Worm (Caenorhabditis elegans) whole organism, young adult: ENCODE measurements around the gene srf-3.

Experiments used
- B0336.3 ChIP-seq: fragments of 200-800 bp; sonication (Bioruptor generic); IDR thresholded peaks from 2 replicates; pipeline ENCODE4 v1.3.6; 2022; ENCODE audit warnings: missing genetic modification characterization, missing compliant biosample characterization
- C06A6.2 ChIP-seq: fragments of 200-800 bp; sonication (Bioruptor generic); conservative IDR thresholded peaks from 2 replicates; pipeline ENCODE4 v1.3.6; 2022; ENCODE audit warnings: missing genetic modification characterization, missing compliant biosample characterization
- F10E7.11 ChIP-seq: sonication (generic microtip); optimal IDR thresholded peaks from 2 replicates; lab custom pipeline; 2017; ENCODE audit warnings: mild to moderate bottlenecking, missing genetic modification characterization, moderate library complexity, missing compliant biosample characterization
- K12H6.12 ChIP-seq: fragments of 200-800 bp; sonication (Bioruptor generic); optimal IDR thresholded peaks from 2 replicates; lab custom pipeline; 2018; ENCODE audit warnings: mild to moderate bottlenecking, missing genetic modification characterization, missing compliant biosample characterization
- Y53F4B.3 ChIP-seq: fragments of 200-800 bp; sonication (Bioruptor generic); IDR thresholded peaks from 2 replicates; pipeline ENCODE4 v1.3.6; 2022; ENCODE audit warnings: missing genetic modification reagents, missing genetic modification characterization, missing compliant biosample characterization
- Y56A3A.18 ChIP-seq: fragments of 200-800 bp; sonication (Bioruptor generic); IDR thresholded peaks from 2 replicates; pipeline ENCODE4 v1.3.6; 2022; ENCODE audit warnings: missing genetic modification reagents, missing genetic modification characterization, missing compliant biosample characterization
- Y95B8A.8 ChIP-seq: fragments of 200-800 bp; sonication (Bioruptor generic); IDR thresholded peaks from 2 replicates; pipeline ENCODE4 v1.3.6; 2022; ENCODE audit warnings: missing genetic modification reagents, missing genetic modification characterization, missing compliant biosample characterization
- akir-1 ChIP-seq: fragments of 200-800 bp; sonication (Bioruptor generic); optimal IDR thresholded peaks from 2 replicates; lab custom pipeline; 2018; ENCODE audit warnings: mild to moderate bottlenecking, missing genetic modification characterization, moderate library complexity, missing compliant biosample characterization
- ccch-3 ChIP-seq: fragments of 200-800 bp; sonication (Bioruptor generic); optimal IDR thresholded peaks from 2 replicates; lab custom pipeline; 2018; ENCODE audit warnings: mild to moderate bottlenecking, missing genetic modification characterization, missing compliant biosample characterization
- cebp-2 ChIP-seq: fragments of 200-800 bp; sonication (Bioruptor generic); IDR thresholded peaks from 2 replicates; pipeline ENCODE4 v1.3.6; 2022; ENCODE audit warnings: missing genetic modification characterization, missing compliant biosample characterization
- ceh-27 ChIP-seq: fragments of 200-800 bp; sonication (Bioruptor generic); optimal IDR thresholded peaks from 2 replicates; lab custom pipeline; 2018; ENCODE audit warnings: mild to moderate bottlenecking, missing genetic modification characterization, moderate library complexity, missing compliant biosample characterization
- ceh-79 ChIP-seq: sonication (generic microtip); optimal IDR thresholded peaks from 2 replicates; lab custom pipeline; 2017; ENCODE audit warnings: mild to moderate bottlenecking, missing genetic modification characterization, missing compliant biosample characterization
- ceh-91 ChIP-seq: fragments of 200-800 bp; sonication (Bioruptor generic); IDR thresholded peaks from 2 replicates; pipeline ENCODE4 v1.3.6; 2022; ENCODE audit warnings: missing genetic modification reagents, missing genetic modification characterization, missing compliant biosample characterization
- chd-7 ChIP-seq: sonication (generic microtip); optimal IDR thresholded peaks from 2 replicates; lab custom pipeline; 2016; ENCODE audit warnings: mild to moderate bottlenecking, missing genetic modification characterization, moderate library complexity, missing compliant biosample characterization
- die-1 ChIP-seq: sonication (generic microtip); optimal IDR thresholded peaks from 2 replicates; lab custom pipeline; 2016; ENCODE audit warnings: missing genotype, mild to moderate bottlenecking, missing genetic modification characterization, missing compliant biosample characterization
- dox-1 ChIP-seq: fragments of 200-800 bp; sonication (Bioruptor generic); IDR thresholded peaks from 2 replicates; pipeline ENCODE4 v1.3.6; 2022; ENCODE audit warnings: missing genetic modification reagents, missing genetic modification characterization, missing compliant biosample characterization
- dpff-1 ChIP-seq: sonication (generic microtip); optimal IDR thresholded peaks from 2 replicates; lab custom pipeline; 2017; ENCODE audit warnings: mild to moderate bottlenecking, missing genetic modification characterization, missing compliant biosample characterization
- ekl-4 ChIP-seq: fragments of 200-800 bp; sonication (Bioruptor generic); IDR thresholded peaks from 2 replicates; pipeline ENCODE4 v1.3.6; 2022; ENCODE audit warnings: missing genetic modification reagents, missing genetic modification characterization, missing compliant biosample characterization
- hlh-26 ChIP-seq: fragments of 200-800 bp; sonication (Bioruptor generic); conservative IDR thresholded peaks from 2 replicates; pipeline ENCODE4 v1.3.6; 2022; ENCODE audit warnings: missing genetic modification reagents, missing genetic modification characterization, missing compliant biosample characterization
- hmg-1.2 ChIP-seq: fragments of 200-800 bp; sonication (Bioruptor generic); IDR thresholded peaks from 2 replicates; pipeline ENCODE4 v1.3.6; 2022; ENCODE audit warnings: missing genetic modification reagents, missing genetic modification characterization, missing compliant biosample characterization
- hsf-1 ChIP-seq: fragments of 200-800 bp; sonication (Bioruptor generic); IDR thresholded peaks from 2 replicates; pipeline ENCODE4 v1.3.6; 2022; ENCODE audit warnings: missing genetic modification reagents, missing genetic modification characterization, missing compliant biosample characterization
- let-607 ChIP-seq, 2 experiments: fragments of 200-800 bp in 1 of 2; sonication (Bioruptor generic) in 1 of 2; sonication (generic microtip) in 1 of 2; optimal IDR thresholded peaks; 2 replicates each; lab custom pipeline; 2016 to 2018; ENCODE audit warnings: mild to moderate bottlenecking in 2 of 2, missing compliant biosample characterization in 2 of 2, missing genetic modification characterization in 2 of 2, moderate library complexity in 2 of 2, missing genotype in 1 of 2
- lin-26 ChIP-seq: fragments of 200-800 bp; sonication (Bioruptor generic); IDR thresholded peaks from 2 replicates; pipeline ENCODE4 v1.3.6; 2022; ENCODE audit warnings: missing genetic modification reagents, missing genetic modification characterization, missing compliant biosample characterization
- lin-40 ChIP-seq: sonication (generic microtip); optimal IDR thresholded peaks from 2 replicates; lab custom pipeline; 2016; ENCODE audit warnings: missing genetic modification characterization, mild to moderate bottlenecking, missing compliant biosample characterization, missing genotype, missing genetic modification reagents
- madf-10 ChIP-seq: sonication (generic microtip); optimal IDR thresholded peaks from 2 replicates; lab custom pipeline; 2016; ENCODE audit warnings: mild to moderate bottlenecking, missing genetic modification characterization, missing compliant biosample characterization
- madf-3 ChIP-seq: fragments of 200-800 bp; sonication (Bioruptor generic); IDR thresholded peaks from 2 replicates; pipeline ENCODE4 v1.3.6; 2022; ENCODE audit warnings: missing genetic modification reagents, missing genetic modification characterization, missing compliant biosample characterization
- madf-6 ChIP-seq: fragments of 200-800 bp; sonication (Bioruptor generic); IDR thresholded peaks from 2 replicates; pipeline ENCODE4 v1.3.6; 2022; ENCODE audit warnings: missing genetic modification reagents, missing genetic modification characterization, missing compliant biosample characterization
- mcd-1 ChIP-seq: fragments of 200-800 bp; sonication (Bioruptor generic); IDR thresholded peaks from 2 replicates; pipeline ENCODE4 v1.3.6; 2022; ENCODE audit warnings: missing genetic modification reagents, missing genetic modification characterization, missing compliant biosample characterization
- mxl-1 ChIP-seq: sonication (generic microtip); optimal IDR thresholded peaks from 2 replicates; lab custom pipeline; 2016; ENCODE audit warnings: missing genetic modification characterization, missing compliant biosample characterization
- nfyb-1 ChIP-seq: fragments of 200-800 bp; sonication (Bioruptor generic); IDR thresholded peaks from 2 replicates; pipeline ENCODE4 v1.3.6; 2022; ENCODE audit warnings: missing genetic modification reagents, missing genetic modification characterization, missing compliant biosample characterization
- nhr-120 ChIP-seq: fragments of 200-800 bp; sonication (Bioruptor generic); IDR thresholded peaks from 2 replicates; pipeline ENCODE4 v1.3.6; 2022; ENCODE audit warnings: missing genetic modification characterization, missing compliant biosample characterization
- nhr-80 ChIP-seq: sonication (generic microtip); optimal IDR thresholded peaks from 2 replicates; lab custom pipeline; 2016; ENCODE audit warnings: missing genetic modification characterization, missing compliant biosample characterization
- nhr-90 ChIP-seq: sonication (generic microtip); optimal IDR thresholded peaks from 2 replicates; lab custom pipeline; 2016; ENCODE audit warnings: missing genotype, mild to moderate bottlenecking, missing genetic modification characterization, missing compliant biosample characterization
- sdz-38 ChIP-seq: sonication (generic microtip); optimal IDR thresholded peaks from 2 replicates; lab custom pipeline; 2016; ENCODE audit warnings: missing genotype, missing genetic modification characterization, missing compliant biosample characterization
- snpc-1.1 ChIP-seq: sonication (generic microtip); optimal IDR thresholded peaks from 2 replicates; lab custom pipeline; 2017; ENCODE audit warnings: missing genetic modification characterization, mild to moderate bottlenecking, missing compliant biosample characterization, antibody characterized with exemption, moderate library complexity, missing genotype, missing genetic modification reagents; ENCODE audit not compliant: insufficient read depth
- snpc-3.4 ChIP-seq: sonication (generic microtip); optimal IDR thresholded peaks from 2 replicates; lab custom pipeline; 2017; ENCODE audit warnings: missing genetic modification characterization, mild to moderate bottlenecking, missing compliant biosample characterization, antibody characterized with exemption, moderate library complexity, missing genotype, missing genetic modification reagents
- snpc-4 ChIP-seq, 5 experiments: fragments of 150-350 bp in 1 of 5; sonication (generic microtip) in 4 of 5; optimal IDR thresholded peaks; 2 replicates each; lab custom pipeline; 2014 to 2018; ENCODE audit warnings: missing genetic modification characterization in 5 of 5, missing biosample characterization in 3 of 5, antibody characterized with exemption in 2 of 5, mild to moderate bottlenecking in 2 of 5, missing compliant biosample characterization in 2 of 5, missing genotype in 2 of 5, moderate library complexity in 2 of 5, missing genetic modification reagents in 1 of 5
- somi-1 ChIP-seq: fragments of 200-800 bp; sonication (Bioruptor generic); optimal IDR thresholded peaks from 2 replicates; lab custom pipeline; 2018; ENCODE audit warnings: mild to moderate bottlenecking, missing genetic modification characterization, missing compliant biosample characterization
- zfh-2 ChIP-seq: fragments of 200-800 bp; sonication (Bioruptor generic); conservative IDR thresholded peaks from 2 replicates; pipeline ENCODE4 v1.3.6; 2022; ENCODE audit warnings: missing genetic modification reagents, missing genetic modification characterization, missing compliant biosample characterization
- ztf-18 ChIP-seq: sonication (generic microtip); optimal IDR thresholded peaks from 2 replicates; lab custom pipeline; 2016; ENCODE audit warnings: missing genotype, mild to moderate bottlenecking, missing genetic modification characterization, missing compliant biosample characterization
- ztf-26 ChIP-seq: sonication (generic microtip); optimal IDR thresholded peaks from 2 replicates; lab custom pipeline; 2017; ENCODE audit warnings: missing genetic modification characterization, missing compliant biosample characterization

The srf-3 gene

ce11 chrIV:12833698-12834416 lies 15.5 kb upstream of the srf-3 start (continued):
- TF ChIP-seq F10E7.11 = no peak

ce11 chrIV:12834417-12834731 lies 14.9 kb upstream of the srf-3 start:
- TF ChIP-seq hmg-1.2 (GFP tag; lab: Robert Waterston, UW) (peak; percentile 67; the same call in 1 of the 2 replicates), akir-1 (no peak)
- TF ChIP-seq, all 124 proteins: peak for 1

ce11 chrIV:12835363-12835762 lies 13.9 kb upstream of the srf-3 start:
- TF ChIP-seq hmg-1.2 (GFP tag; lab: Robert Waterston, UW) = 0 out of 2 replicates have a peak, but pooled peaks have one; percentile 9
- TF ChIP-seq madf-10 (tag; lab: Kevin White, UChicago) = no peak
- TF ChIP-seq lin-40 = peak; percentile 20
- 0 out of 2 replicates have a peak, but pooled peaks have one; percentile 30 for TF ChIP-seq ekl-4 (GFP tag; lab: Robert Waterston, UW)
- no peak for TF ChIP-seq snpc-1.1 (tag; lab: Kevin White, UChicago)
- peak; percentile 90 for TF ChIP-seq nhr-80 (tag; lab: Kevin White, UChicago)
- no peak for TF ChIP-seq ztf-26
- TF ChIP-seq snpc-4 (GFP tag; optimal IDR thresholded peaks at IDR 0.05; lab: Kevin White, UChicago) = no peak
- TF ChIP-seq snpc-4 (tag; optimal IDR thresholded peaks at IDR 0.05; lab: Kevin White, UChicago) = no peak
- no peak for TF ChIP-seq ceh-27
- peak; percentile 40; the same call in 1 of the 2 replicates for TF ChIP-seq dox-1 (GFP tag; lab: Robert Waterston, UW)
- peak; percentile 77 to 89 for TF ChIP-seq let-607 (tag; optimal IDR thresholded peaks at IDR 0.05; lab: Kevin White, UChicago)
- no peak for TF ChIP-seq ceh-91
- TF ChIP-seq mxl-1 (tag; lab: Kevin White, UChicago) = no peak
- no peak for TF ChIP-seq ztf-18
- TF ChIP-seq nhr-120 = no peak
- TF ChIP-seq C06A6.2 (GFP tag; lab: Robert Waterston, UW) = no peak
- TF ChIP-seq nhr-90 (tag; lab: Kevin White, UChicago) = no peak
- no peak for TF ChIP-seq Y53F4B.3

- TF ChIP-seq hsf-1 (no peak), Y95B8A.8 (no peak), zfh-2 (GFP tag; lab: Robert Waterston, UW) (peak; percentile 39; the same call in 1 of the 2 replicates), nfyb-1 (GFP tag; lab: Robert Waterston, UW) (0 out of 2 replicates have a peak, but pooled peaks have one; percentile 22), lin-26 (GFP tag; lab: Robert Waterston, UW) (0 out of 2 replicates have a peak, but pooled peaks have one; percentile 20), madf-6 (GFP tag; lab: Robert Waterston, UW) (0 out of 2 replicates have a peak, but pooled peaks have one; percentile 12), ccch-3 (no peak)
These were observed 13.1 kb upstream of the srf-3 start, which contains the start of gene M02B1.3 for ce11 chrIV:12836208-12836607. Gene M02B1.3 (plus strand): TSS chrIV:12836508.

- TF ChIP-seq ceh-79 (no peak), somi-1 (GFP tag; lab: Kevin White, UChicago) (no peak), hlh-26 (no peak), dox-1 (GFP tag; lab: Robert Waterston, UW) (peak; percentile 28; the same call in 1 of the 2 replicates), dpff-1 (tag; lab: Kevin White, UChicago) (no peak), die-1 (peak; percentile 4), mcd-1 (GFP tag; lab: Robert Waterston, UW) (no peak), C06A6.2 (GFP tag; lab: Robert Waterston, UW) (no peak), Y95B8A.8 (no peak), madf-3 (GFP tag; lab: Robert Waterston, UW) (no peak), Y56A3A.18 (GFP tag; lab: Robert Waterston, UW) (0 out of 2 replicates have a peak, but pooled peaks have one; percentile 66), snpc-3.4 (tag; lab: Kevin White, UChicago) (no peak), cebp-2 (GFP tag; lab: Robert Waterston, UW) (no peak), nhr-80 (tag; lab: Kevin White, UChicago) (peak; percentile 41), B0336.3 (GFP tag; lab: Robert Waterston, UW) (peak; percentile 75), chd-7 (tag; lab: Kevin White, UChicago) (no peak), K12H6.12 (no peak), sdz-38 (tag; lab: Kevin White, UChicago) (no peak)
These were observed 9.0 kb upstream of the srf-3 start for ce11 chrIV:12840348-12840747.
